Worm (Caenorhabditis elegans) whole organism, L2 larva: Measurements from ENCODE around the gene pid-5.
A peak's percentile ranks its signal among the peaks of the same experiment; 100 is the strongest.

Experiments
- C34F6.9 ChIP-seq: fragments of 150-350 bp; optimal IDR thresholded peaks from 2 replicates; lab custom pipeline; 2014; ENCODE audit warnings: missing biosample characterization, missing genetic modification characterization
- F13H6.1 ChIP-seq: sonication (generic microtip); optimal IDR thresholded peaks from 2 replicates; lab custom pipeline; 2016; ENCODE audit warnings: missing genetic modification characterization, missing compliant biosample characterization
- R02D3.7 ChIP-seq: fragments of 150-350 bp; optimal IDR thresholded peaks from 2 replicates; lab custom pipeline; 2014; ENCODE audit warnings: missing biosample characterization, missing genetic modification characterization
- Y55F3AM.14 ChIP-seq: fragments of 200-800 bp; sonication (Bioruptor generic); optimal IDR thresholded peaks from 2 replicates; lab custom pipeline; 2018; ENCODE audit warnings: mild to moderate bottlenecking, missing genetic modification characterization, missing compliant biosample characterization
- ZK546.5 ChIP-seq: sonication (generic microtip); optimal IDR thresholded peaks from 2 replicates; lab custom pipeline; 2017; ENCODE audit warnings: missing biosample characterization, missing genetic modification characterization
- aly-2 ChIP-seq: fragments of 150-350 bp; optimal IDR thresholded peaks from 2 replicates; lab custom pipeline; 2014; ENCODE audit warnings: missing biosample characterization, missing genetic modification characterization
- ama-1 ChIP-seq: fragments of 150-350 bp; optimal IDR thresholded peaks from 2 replicates; lab custom pipeline; 2018; ENCODE audit warnings: inconsistent platforms
- blmp-1 ChIP-seq: sonication (generic microtip); optimal IDR thresholded peaks from 2 replicates; lab custom pipeline; 2017; ENCODE audit warnings: missing genetic modification characterization, mild to moderate bottlenecking, missing compliant biosample characterization, antibody characterized with exemption, moderate library complexity; ENCODE audit not compliant: insufficient read depth
- ceh-16 ChIP-seq: fragments of 150-350 bp; optimal IDR thresholded peaks from 2 replicates; lab custom pipeline; 2014; ENCODE audit warnings: missing biosample characterization, missing genetic modification characterization
- ceh-82 ChIP-seq: fragments of 150-350 bp; optimal IDR thresholded peaks from 2 replicates; lab custom pipeline; 2014; ENCODE audit warnings: missing biosample characterization, missing genetic modification characterization
- crh-2 ChIP-seq: sonication (generic microtip); optimal IDR thresholded peaks from 2 replicates; lab custom pipeline; 2017; ENCODE audit warnings: missing biosample characterization, missing genetic modification characterization
- egl-27 ChIP-seq: sonication (generic microtip); optimal IDR thresholded peaks from 3 replicates; lab custom pipeline; 2017; ENCODE audit warnings: missing biosample characterization, missing genetic modification reagents, missing genetic modification characterization
- elt-1 ChIP-seq: fragments of 150-350 bp; optimal IDR thresholded peaks from 2 replicates; lab custom pipeline; 2014; ENCODE audit warnings: missing biosample characterization, missing genetic modification characterization
- elt-3 ChIP-seq: sonication (generic microtip); optimal IDR thresholded peaks from 2 replicates; lab custom pipeline; 2017; ENCODE audit warnings: missing biosample characterization, missing genetic modification characterization
- fos-1 ChIP-seq: fragments of 150-350 bp; optimal IDR thresholded peaks from 2 replicates; lab custom pipeline; 2014; ENCODE audit warnings: missing biosample characterization, missing genetic modification characterization
- gmeb-1 ChIP-seq: fragments of 150-350 bp; optimal IDR thresholded peaks from 2 replicates; lab custom pipeline; 2014; ENCODE audit warnings: missing biosample characterization, missing genetic modification characterization
- lin-11 ChIP-seq: fragments of 150-350 bp; sonication (generic microtip); optimal IDR thresholded peaks from 2 replicates; lab custom pipeline; 2014; ENCODE audit warnings: missing biosample characterization, missing genetic modification characterization, inconsistent platforms, mixed read lengths
- lin-13 ChIP-seq: fragments of 150-350 bp; optimal IDR thresholded peaks from 2 replicates; lab custom pipeline; 2014; ENCODE audit warnings: missing biosample characterization, missing genetic modification reagents, missing genetic modification characterization
- lin-39 ChIP-seq: fragments of 150-350 bp; optimal IDR thresholded peaks from 2 replicates; lab custom pipeline; 2014; ENCODE audit warnings: missing biosample characterization, missing genetic modification reagents, missing genetic modification characterization
- lsy-2 ChIP-seq, 2 experiments: fragments of 150-350 bp in 1 of 2; sonication (generic microtip) in 1 of 2; optimal IDR thresholded peaks; 2 replicates each; lab custom pipeline; 2014 to 2017; ENCODE audit warnings: missing biosample characterization in 2 of 2, missing genetic modification characterization in 2 of 2
- mab-5 ChIP-seq: fragments of 150-350 bp; optimal IDR thresholded peaks from 2 replicates; lab custom pipeline; 2014; ENCODE audit warnings: missing biosample characterization, missing genetic modification characterization
- mdl-1 ChIP-seq, 2 experiments: fragments of 150-350 bp in 1 of 2; sonication (generic microtip) in 1 of 2; optimal IDR thresholded peaks; 2 replicates each; lab custom pipeline; 2017; ENCODE audit warnings: missing biosample characterization in 2 of 2, missing genetic modification characterization in 2 of 2
- nhr-10 ChIP-seq: sonication (generic microtip); optimal IDR thresholded peaks from 2 replicates; lab custom pipeline; 2017; ENCODE audit warnings: missing biosample characterization, missing genetic modification characterization
- nhr-11 ChIP-seq: fragments of 150-350 bp; optimal IDR thresholded peaks from 2 replicates; lab custom pipeline; 2014; ENCODE audit warnings: missing biosample characterization, missing genetic modification characterization
- nhr-129 ChIP-seq: fragments of 150-350 bp; optimal IDR thresholded peaks from 2 replicates; lab custom pipeline; 2014; ENCODE audit warnings: missing biosample characterization, missing genetic modification characterization
- nhr-21 ChIP-seq: fragments of 150-350 bp; optimal IDR thresholded peaks from 2 replicates; lab custom pipeline; 2014; ENCODE audit warnings: missing biosample characterization, missing genetic modification characterization
- nhr-237 ChIP-seq: fragments of 150-350 bp; optimal IDR thresholded peaks from 2 replicates; lab custom pipeline; 2014; ENCODE audit warnings: missing biosample characterization, missing genetic modification characterization
- nhr-25 ChIP-seq: fragments of 150-350 bp; sonication (generic microtip); optimal IDR thresholded peaks from 3 replicates; lab custom pipeline; 2014; ENCODE audit warnings: missing biosample characterization, missing genetic modification characterization
- nhr-6 ChIP-seq: fragments of 150-350 bp; optimal IDR thresholded peaks from 2 replicates; lab custom pipeline; 2014; ENCODE audit warnings: missing biosample characterization, missing genetic modification characterization
- nhr-77 ChIP-seq: fragments of 150-350 bp; optimal IDR thresholded peaks from 2 replicates; lab custom pipeline; 2014; ENCODE audit warnings: missing biosample characterization, missing genetic modification characterization
- sem-4 ChIP-seq: fragments of 150-350 bp; optimal IDR thresholded peaks from 2 replicates; lab custom pipeline; 2014; ENCODE audit warnings: missing biosample characterization, missing genetic modification reagents, missing genetic modification characterization
- skn-1 ChIP-seq: sonication (generic microtip); optimal IDR thresholded peaks from 2 replicates; lab custom pipeline; 2017; ENCODE audit warnings: missing biosample characterization, missing genetic modification characterization
- sma-3 ChIP-seq: sonication (generic microtip); optimal IDR thresholded peaks from 2 replicates; lab custom pipeline; 2016; ENCODE audit warnings: missing genetic modification reagents, missing genetic modification characterization, missing compliant biosample characterization
- snpc-4 ChIP-seq: fragments of 150-350 bp; optimal IDR thresholded peaks from 2 replicates; lab custom pipeline; 2014; ENCODE audit warnings: missing biosample characterization, missing genetic modification characterization
- unc-39 ChIP-seq: fragments of 150-350 bp; optimal IDR thresholded peaks from 2 replicates; lab custom pipeline; 2014; ENCODE audit warnings: missing biosample characterization, missing genetic modification characterization
- unc-55 ChIP-seq: fragments of 150-350 bp; sonication (generic microtip); optimal IDR thresholded peaks from 3 replicates; lab custom pipeline; 2014; ENCODE audit warnings: missing biosample characterization, missing genetic modification reagents, missing genetic modification characterization
- unc-62 ChIP-seq: fragments of 150-350 bp; optimal IDR thresholded peaks from 2 replicates; lab custom pipeline; 2014; ENCODE audit warnings: missing biosample characterization, missing genetic modification reagents, missing genetic modification characterization
- zag-1 ChIP-seq: fragments of 150-350 bp; optimal IDR thresholded peaks from 2 replicates; lab custom pipeline; 2014; ENCODE audit warnings: missing biosample characterization, missing genetic modification characterization
- ztf-1 ChIP-seq: fragments of 200-800 bp; sonication (Bioruptor generic); conservative IDR thresholded peaks from 2 replicates; pipeline ENCODE4 v1.3.6; 2022; ENCODE audit warnings: missing genetic modification characterization, missing compliant biosample characterization
- ztf-11 ChIP-seq: sonication (generic microtip); optimal IDR thresholded peaks from 2 replicates; lab custom pipeline; 2017; ENCODE audit warnings: missing biosample characterization, missing genetic modification characterization
- ztf-4 ChIP-seq: fragments of 150-350 bp; optimal IDR thresholded peaks from 2 replicates; lab custom pipeline; 2014; ENCODE audit warnings: missing biosample characterization, missing genetic modification characterization

Gene pid-5

DNA sequence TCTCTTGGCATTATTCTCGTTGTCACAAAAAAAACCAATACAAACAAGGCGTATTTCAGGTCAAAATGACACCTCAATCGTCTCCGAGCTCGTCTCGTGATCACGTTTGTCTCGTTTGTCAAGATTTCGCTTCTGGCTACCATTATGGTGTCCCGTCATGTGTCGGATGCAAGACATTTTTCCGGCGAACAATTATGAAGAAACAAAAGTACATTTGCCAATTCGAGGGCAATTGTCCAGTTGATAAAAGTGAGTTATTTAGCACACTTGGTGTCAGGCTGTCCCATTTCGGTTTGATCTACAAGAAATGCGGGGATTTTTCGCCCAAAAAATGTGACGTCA is 11.4 kb downstream of the pid-5 start, which contains the start of gene nhr-114:
TSS of gene nhr-114 (plus strand) at position 59 of the 342 bp plus-strand sequence.
- TF ChIP-seq nhr-237 (tag; lab: Kevin White, UChicago) (no peak), nhr-129 (tag; lab: Kevin White, UChicago) (peak; percentile 30), snpc-4 (tag; lab: Kevin White, UChicago) (peak; percentile 34)

DNA sequence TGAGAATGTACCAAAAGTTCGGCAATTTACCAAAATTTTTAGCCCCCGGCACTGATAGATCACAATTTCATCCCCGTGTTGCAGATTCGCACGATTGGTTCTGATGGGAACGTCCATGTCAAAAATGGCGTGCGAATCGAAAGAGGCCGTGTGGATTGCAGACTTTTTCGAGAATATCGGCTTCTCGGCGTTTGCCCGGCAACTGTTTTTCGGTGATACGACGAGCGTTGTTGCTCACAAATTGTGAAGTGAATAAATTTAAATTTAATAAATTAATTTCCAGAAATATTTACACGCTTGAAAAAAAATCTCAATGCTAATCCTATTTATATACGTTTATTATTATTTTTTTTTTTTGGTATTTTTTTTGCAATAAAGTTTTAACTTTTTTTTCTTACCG is 13.9 kb downstream of the pid-5 start:
- TF ChIP-seq ceh-82 (tag; lab: Kevin White, UChicago) (no peak), nhr-77 (tag; lab: Kevin White, UChicago) (no peak), nhr-11 (tag; lab: Kevin White, UChicago) (no peak), mdl-1 (tag; optimal IDR thresholded peaks at IDR 0.05; lab: Kevin White, UChicago) (no peak), elt-3 (no peak), ztf-4 (tag; lab: Kevin White, UChicago) (no peak), gmeb-1 (tag; lab: Kevin White, UChicago) (no peak), ztf-1 (GFP tag; lab: Robert Waterston, UW) (no peak), nhr-129 (tag; lab: Kevin White, UChicago) (no peak), R02D3.7 (tag; lab: Kevin White, UChicago) (no peak), crh-2 (tag; lab: Kevin White, UChicago) (no peak), F13H6.1 (tag; lab: Kevin White, UChicago) (no peak), lin-13 (GFP tag; lab: Kevin White, UChicago) (no peak), C34F6.9 (tag; lab: Kevin White, UChicago) (no peak), sem-4 (no peak), Y55F3AM.14 (no peak), ceh-16 (no peak), unc-62 (GFP tag; lab: Kevin White, UChicago) (no peak)
- TF ChIP-seq, all 48 proteins: peak for 0

DNA sequence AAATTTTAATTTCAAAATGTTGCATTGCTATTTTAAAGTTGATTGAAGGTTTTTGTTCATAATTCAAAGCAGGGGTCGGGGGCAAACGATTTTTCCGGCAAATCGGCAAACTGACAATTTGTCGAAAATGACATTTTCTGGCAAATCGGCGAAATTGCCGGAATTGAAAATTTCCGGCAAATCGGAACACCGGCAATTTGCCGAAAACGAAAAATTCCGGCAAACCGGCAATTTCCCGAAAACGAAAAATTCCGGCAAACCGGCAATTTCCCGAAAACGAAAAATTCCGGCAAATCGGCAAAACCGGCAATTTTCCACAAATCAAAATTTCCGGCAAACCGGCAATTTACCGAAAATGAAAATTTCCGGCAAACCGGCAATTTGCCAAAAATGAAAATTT is 14.6 kb downstream of the pid-5 start:
- TF ChIP-seq ceh-82 (tag; lab: Kevin White, UChicago): no peak
- TF ChIP-seq nhr-6 (tag; lab: Kevin White, UChicago): no peak
- no peak for TF ChIP-seq unc-39 (tag; lab: Kevin White, UChicago)
- peak; percentile 27 for TF ChIP-seq Y55F3AM.14
- no peak for TF ChIP-seq elt-1 (tag; lab: Kevin White, UChicago)

DNA sequence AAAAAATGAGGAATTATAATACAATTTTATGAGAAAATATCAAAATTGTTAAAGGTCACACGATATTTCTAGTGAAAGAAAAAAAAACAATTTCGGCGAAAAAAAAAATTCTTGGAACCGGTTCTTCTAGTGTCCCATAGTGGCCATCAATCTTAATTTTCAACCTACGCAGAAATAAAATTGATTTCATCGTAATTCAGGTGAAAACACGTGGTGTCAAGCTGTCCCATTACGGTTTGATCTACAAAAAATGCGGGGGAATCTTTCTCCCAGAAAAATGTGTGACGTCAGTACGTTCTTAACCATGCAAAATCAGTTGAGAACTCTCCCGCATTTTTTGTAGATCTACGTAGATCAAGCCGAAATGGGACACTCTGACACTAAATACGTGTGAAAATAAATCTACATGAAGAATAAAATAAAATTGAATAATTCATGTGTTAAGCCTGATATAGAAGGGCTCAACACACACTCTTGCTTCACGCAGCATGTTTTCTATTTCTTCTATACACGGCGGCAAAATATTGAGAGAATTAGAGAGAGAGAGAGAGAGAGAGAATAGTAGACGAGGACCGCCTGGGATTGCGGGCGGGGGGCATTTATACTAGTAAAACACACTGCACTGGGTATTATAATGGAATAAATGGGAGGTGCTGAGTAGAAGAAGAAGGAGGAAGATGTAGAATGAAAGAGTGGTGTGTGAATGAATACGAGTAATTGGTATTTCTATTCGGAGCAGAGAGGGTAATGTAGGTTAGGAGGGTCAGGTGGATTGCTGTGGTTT is 17.2 kb downstream of the pid-5 start:
- TF ChIP-seq nhr-129 (tag; lab: Kevin White, UChicago) (peak; percentile 19), skn-1 (tag; lab: Kevin White, UChicago) (no peak), lin-39 (tag; lab: Kevin White, UChicago) (no peak), lin-11 (no peak), gmeb-1 (tag; lab: Kevin White, UChicago) (peak; percentile 6), F13H6.1 (tag; lab: Kevin White, UChicago) (no peak), unc-55 (GFP tag; lab: Kevin White, UChicago) (peak; percentile 17), Y55F3AM.14 (no peak), lin-13 (GFP tag; lab: Kevin White, UChicago) (no peak), nhr-77 (tag; lab: Kevin White, UChicago) (no peak), ZK546.5 (tag; lab: Kevin White, UChicago) (no peak), crh-2 (tag; lab: Kevin White, UChicago) (no peak), blmp-1 (tag; lab: Kevin White, UChicago) (no peak), nhr-25 (tag; lab: Kevin White, UChicago) (peak; percentile 5), ama-1 (no peak)
- TF ChIP-seq, all 48 proteins: peak for 4

DNA sequence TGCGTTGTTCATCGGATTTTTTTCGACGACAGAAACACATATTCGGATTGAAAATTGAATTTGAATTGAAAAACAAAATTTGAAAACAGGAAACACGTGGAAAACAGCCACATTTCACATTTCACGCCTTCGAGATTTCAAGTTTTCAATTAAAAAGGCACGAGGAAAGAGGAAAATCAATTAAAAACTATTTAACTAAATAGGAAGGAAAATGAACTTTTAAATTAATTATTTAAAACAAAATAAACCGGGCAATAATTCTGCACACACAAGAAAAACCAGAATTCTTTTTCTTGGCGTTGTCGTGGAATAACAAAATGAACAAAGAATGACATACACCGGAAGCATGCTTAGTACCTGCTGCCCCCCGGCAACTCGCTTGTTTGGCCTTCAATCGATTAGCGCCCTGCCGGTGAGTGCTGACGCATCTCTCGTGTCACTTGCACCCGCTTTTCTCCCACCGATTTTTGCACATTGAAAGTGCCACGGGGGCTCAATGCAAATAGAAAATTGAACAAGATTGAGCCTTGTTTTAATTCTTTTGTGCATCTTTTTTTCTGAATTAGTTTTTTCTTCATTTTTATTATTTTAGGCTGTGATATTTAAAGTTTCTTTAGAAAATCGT is 19.0 kb downstream of the pid-5 start, which contains the start of gene Y45G5AM.9:
TSS of gene Y45G5AM.9 (minus strand) at position 51 of the 625 bp plus-strand sequence.
- peak; percentile 29 for TF ChIP-seq ztf-4 (tag; lab: Kevin White, UChicago)
- TF ChIP-seq unc-55 (GFP tag; lab: Kevin White, UChicago): peak; percentile 89
- TF ChIP-seq gmeb-1 (tag; lab: Kevin White, UChicago): peak; percentile 76
- peak; percentile 42 for TF ChIP-seq egl-27 (tag; lab: Kevin White, UChicago)
- no peak for TF ChIP-seq ztf-11
- peak; percentile 64 for TF ChIP-seq sma-3 (GFP tag; lab: Kevin White, UChicago)
- peak; percentile 84 for TF ChIP-seq nhr-25 (tag; lab: Kevin White, UChicago)
- TF ChIP-seq nhr-21 (tag; lab: Kevin White, UChicago): peak; percentile 62
- peak; percentile 59 for TF ChIP-seq lin-11
- TF ChIP-seq F13H6.1 (tag; lab: Kevin White, UChicago): peak; percentile 85
- no peak for TF ChIP-seq elt-3
- peak; percentile 54 for TF ChIP-seq fos-1
- TF ChIP-seq lin-13 (GFP tag; lab: Kevin White, UChicago): peak; percentile 84
- peak in 1 of 2 experiments; percentile 32 for TF ChIP-seq mdl-1 (tag; optimal IDR thresholded peaks at IDR 0.05; lab: Kevin White, UChicago)
- peak; percentile 82 for TF ChIP-seq crh-2 (tag; lab: Kevin White, UChicago)
- no peak for TF ChIP-seq aly-2 (tag; lab: Kevin White, UChicago)
- peak; percentile 4 for TF ChIP-seq zag-1
- no peak for TF ChIP-seq Y55F3AM.14
- TF ChIP-seq unc-39 (tag; lab: Kevin White, UChicago): no peak
- TF ChIP-seq lsy-2 (tag; optimal IDR thresholded peaks at IDR 0.05; lab: Kevin White, UChicago): peak; percentile 68 to 87
- peak; percentile 68 for TF ChIP-seq mab-5 (tag; lab: Kevin White, UChicago)
- TF ChIP-seq C34F6.9 (tag; lab: Kevin White, UChicago): peak; percentile 84
- peak; percentile 24 for TF ChIP-seq sem-4
- no peak for TF ChIP-seq nhr-10
